Worm (Caenorhabditis elegans) whole organism, late embryonic: ENCODE data around the gene str-25.

ENCODE experiments used
- K09A11.1 ChIP-seq: sonication (generic microtip); optimal IDR thresholded peaks from 2 replicates; lab custom pipeline; 2017; ENCODE audit warnings: antibody characterized with exemption, mild to moderate bottlenecking, missing genetic modification characterization, missing compliant biosample characterization; ENCODE audit not compliant: insufficient read depth
- sox-2 ChIP-seq: fragments of 200-800 bp; sonication (Bioruptor generic); IDR thresholded peaks from 2 replicates; pipeline ENCODE4 v1.3.6; 2022; ENCODE audit warnings: missing genetic modification reagents, missing genetic modification characterization, missing compliant biosample characterization

DNA sequence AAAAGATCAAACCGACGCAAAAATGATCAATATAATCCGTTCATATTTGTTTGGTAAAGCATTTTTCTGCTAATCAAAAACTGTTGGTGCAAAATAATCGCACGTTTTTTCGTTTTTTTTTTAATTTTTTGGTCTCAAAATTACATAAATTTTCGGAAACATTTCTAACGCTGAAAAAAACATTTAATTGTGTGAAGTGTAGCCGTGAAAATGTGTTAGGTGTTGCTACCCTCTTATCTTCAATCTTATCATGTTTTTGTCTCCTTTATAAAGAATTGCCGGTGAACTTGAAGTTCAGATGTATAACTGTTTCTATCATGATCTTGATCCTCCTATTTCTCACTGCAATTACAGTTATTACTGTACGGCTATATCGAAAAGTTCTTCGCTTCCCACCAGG lies 46.5 kb upstream of the str-25 start, which contains the start of gene cyp-35D1:
- TF ChIP-seq sox-2 (no peak), K09A11.1 (tag; lab: Kevin White, UChicago) (no peak)
